Worm (Caenorhabditis elegans): ENCODE measurements around the gene exc-5.

DNA sequence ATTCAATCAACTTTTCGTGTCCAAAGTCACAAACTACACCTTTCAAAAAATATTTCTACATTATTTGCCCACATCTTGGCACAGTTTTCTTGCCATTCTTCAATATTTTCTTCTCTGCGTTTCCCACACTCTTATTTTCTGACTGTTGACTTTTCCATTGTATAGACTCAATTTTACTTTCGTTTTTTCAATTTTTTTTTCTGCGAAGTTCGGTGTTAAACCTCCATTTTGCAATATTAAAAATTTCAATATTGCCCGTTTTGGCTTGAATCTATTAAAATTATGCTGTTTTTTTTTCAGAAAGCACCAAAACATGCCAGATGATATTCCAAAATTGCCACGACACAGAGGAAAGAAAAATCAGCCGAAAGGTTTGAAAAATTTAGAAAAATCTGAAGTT lies 48.9 kb downstream of the exc-5 start, which contains the start of gene cdc-50.B:
- TF ChIP-seq ama-1 (optimal IDR thresholded peaks at IDR 0.05) (no peak), pes-1 (GFP tag; IDR thresholded peaks at IDR 0.05) (no peak), hmg-4 (GFP tag; optimal IDR thresholded peaks at IDR 0.05) (no peak), ets-7 (tag; optimal IDR thresholded peaks at IDR 0.05) (no peak), ceh-36 (tag; optimal IDR thresholded peaks at IDR 0.05) (no peak), aly-1 (tag; optimal IDR thresholded peaks at IDR 0.05) (no peak), sea-1 (GFP tag; conservative IDR thresholded peaks at IDR 0.05) (no peak), hnd-1 (tag; optimal IDR thresholded peaks at IDR 0.05) (no peak), B0310.2 (tag; optimal IDR thresholded peaks at IDR 0.05) (no peak)
